Worm (Caenorhabditis elegans): Measurements from ENCODE around the gene aip-1.

DNA sequence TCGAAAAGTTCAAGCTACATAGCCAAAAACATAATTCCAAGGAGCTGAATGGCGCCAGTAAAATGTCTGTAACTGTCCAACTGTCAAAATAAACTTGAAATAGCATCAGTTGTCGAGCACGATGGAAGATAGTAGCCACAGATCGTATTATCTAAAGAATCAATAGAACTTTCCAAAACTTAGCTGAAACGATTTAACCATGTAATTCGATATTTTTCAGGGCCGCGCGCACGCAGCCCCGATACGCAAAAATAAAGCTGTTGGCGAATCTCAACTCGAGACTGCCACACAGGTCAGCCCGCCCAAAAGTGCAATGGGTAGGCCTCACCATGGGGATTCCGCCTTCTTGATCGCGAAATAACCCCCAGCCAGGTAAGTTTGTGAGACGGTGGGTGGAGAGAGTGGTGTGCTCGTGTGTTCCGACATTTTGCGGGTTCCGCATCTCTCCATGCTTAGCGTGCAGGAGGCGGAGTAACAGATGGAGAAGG lies 16.2 kb downstream of the aip-1 start:
- TF ChIP-seq lin-11 (tag; optimal IDR thresholded peaks at IDR 0.05) (no peak), nhr-77 (tag; optimal IDR thresholded peaks at IDR 0.05) (no peak), nhr-237 (tag; optimal IDR thresholded peaks at IDR 0.05) (no peak), nhr-11 (tag; optimal IDR thresholded peaks at IDR 0.05) (no peak), aly-2 (tag; optimal IDR thresholded peaks at IDR 0.05) (no peak), unc-62 (GFP tag; optimal IDR thresholded peaks at IDR 0.05) (no peak), alr-1 (tag; optimal IDR thresholded peaks at IDR 0.05) (no peak), fos-1 (tag; optimal IDR thresholded peaks at IDR 0.05) (peak; percentile 4), elt-1 (tag; optimal IDR thresholded peaks at IDR 0.05) (no peak), unc-39 (tag; optimal IDR thresholded peaks at IDR 0.05) (no peak), sma-9 (GFP tag; optimal IDR thresholded peaks at IDR 0.05) (peak; percentile 40), sma-9 (tag; optimal IDR thresholded peaks at IDR 0.05) (no peak), zag-1 (tag; optimal IDR thresholded peaks at IDR 0.05) (no peak), ama-1 (optimal IDR thresholded peaks at IDR 0.05) (peak; percentile 89)

Measured in whole organism, L2 larva.